Worm (Caenorhabditis elegans) whole organism, L1 larva: ENCODE measurements around the gene basl-1.

Source experiments
- aha-1 ChIP-seq: fragments of 150-350 bp; optimal IDR thresholded peaks from 2 replicates; lab custom pipeline; 2014; ENCODE audit warnings: missing biosample characterization, missing genetic modification characterization
- alr-1 ChIP-seq: fragments of 200-800 bp; sonication (Bioruptor generic); optimal IDR thresholded peaks from 2 replicates; lab custom pipeline; 2018; ENCODE audit warnings: borderline replicate concordance, mild to moderate bottlenecking, missing genetic modification characterization, missing compliant biosample characterization
- ama-1 ChIP-seq: fragments of 150-350 bp; optimal IDR thresholded peaks from 2 replicates; lab custom pipeline; 2014
- blmp-1 ChIP-seq: fragments of 150-350 bp; optimal IDR thresholded peaks from 2 replicates; lab custom pipeline; 2014; ENCODE audit warnings: missing biosample characterization, missing genetic modification characterization
- elt-2 ChIP-seq: sonication (generic microtip); optimal IDR thresholded peaks from 2 replicates; lab custom pipeline; 2016; ENCODE audit warnings: missing genetic modification characterization, mild to moderate bottlenecking, inconsistent platforms, missing compliant biosample characterization, missing genetic modification reagents
- fos-1 ChIP-seq: fragments of 150-350 bp; optimal IDR thresholded peaks from 2 replicates; lab custom pipeline; 2014; ENCODE audit warnings: missing biosample characterization, missing genetic modification characterization
- lin-35 ChIP-seq, 2 experiments: fragments of 150-350 bp; optimal IDR thresholded peaks; 2 replicates each; lab custom pipeline; 2014; ENCODE audit warnings: missing biosample characterization in 2 of 2, missing genetic modification characterization in 2 of 2, missing genetic modification reagents in 2 of 2
- lin-39 ChIP-seq: fragments of 150-350 bp; optimal IDR thresholded peaks from 2 replicates; lab custom pipeline; 2014; ENCODE audit warnings: missing biosample characterization, missing genetic modification reagents, missing genetic modification characterization
- lir-3 ChIP-seq: sonication (generic microtip); optimal IDR thresholded peaks from 2 replicates; lab custom pipeline; 2016; ENCODE audit warnings: mild to moderate bottlenecking, missing genetic modification characterization, moderate library complexity, missing compliant biosample characterization; ENCODE audit not compliant: poor library complexity
- mdl-1 ChIP-seq, 2 experiments: fragments of 150-350 bp; optimal IDR thresholded peaks; 2 replicates each; lab custom pipeline; 2014 to 2017; ENCODE audit warnings: missing biosample characterization in 2 of 2, missing genetic modification characterization in 2 of 2, inconsistent platforms in 1 of 2
- nhr-11 ChIP-seq: fragments of 150-350 bp; optimal IDR thresholded peaks from 2 replicates; lab custom pipeline; 2014; ENCODE audit warnings: missing biosample characterization, missing genetic modification characterization
- pag-3 ChIP-seq: sonication (generic microtip); optimal IDR thresholded peaks from 2 replicates; lab custom pipeline; 2017; ENCODE audit warnings: missing genetic modification characterization, mild to moderate bottlenecking, missing compliant biosample characterization, antibody characterized with exemption, borderline replicate concordance; ENCODE audit not compliant: insufficient read depth
- snu-23 ChIP-seq: sonication (generic microtip); optimal IDR thresholded peaks from 2 replicates; lab custom pipeline; 2016; ENCODE audit warnings: missing genetic modification characterization, missing compliant biosample characterization
- sox-4 ChIP-seq: sonication (generic microtip); optimal IDR thresholded peaks from 2 replicates; lab custom pipeline; 2016; ENCODE audit warnings: missing genetic modification characterization, missing compliant biosample characterization

ce11 chrIII:5594350-5594749 is 20.4 kb upstream of the basl-1 start:
- TF ChIP-seq elt-2 (tag; lab: Kevin White, UChicago), result no peak
- TF ChIP-seq pag-3 (tag; lab: Kevin White, UChicago), result no peak
- TF ChIP-seq sox-4, result no peak
- TF ChIP-seq mdl-1 (tag; optimal IDR thresholded peaks at IDR 0.05; lab: Kevin White, UChicago), result no peak
- TF ChIP-seq ama-1, result no peak
- TF ChIP-seq lir-3, result no peak
- peak; percentile 50 for TF ChIP-seq snu-23 (GFP tag; lab: Kevin White, UChicago)
- TF ChIP-seq lin-39, result no peak
- TF ChIP-seq aha-1 (tag; lab: Kevin White, UChicago), result no peak
- no peak for TF ChIP-seq nhr-11 (tag; lab: Kevin White, UChicago)
- TF ChIP-seq fos-1, result no peak
- TF ChIP-seq lin-35 (GFP tag; optimal IDR thresholded peaks at IDR 0.05; lab: Kevin White, UChicago), result peak in 1 of 2 experiments; percentile 25
- no peak for TF ChIP-seq alr-1 (tag; lab: Kevin White, UChicago)
- peak; percentile 52 for TF ChIP-seq blmp-1 (tag; lab: Kevin White, UChicago)
